Fruit fly (Drosophila melanogaster): ENCODE measurements around the gene CG14223.

The CG14223 gene

dm6 chrX:19663196-19663858 lies 444 bp downstream of the CG14223 start (continued):
- TF ChIP-seq CG15073 (GFP tag; optimal IDR thresholded peaks at IDR 0.05) (no peak), tio (GFP tag; optimal IDR thresholded peaks at IDR 0.05) (no peak), CG9817 (tag; optimal IDR thresholded peaks at IDR 0.05) (peak; percentile 4), otp (GFP tag; IDR thresholded peaks at IDR 0.05) (no peak), Xbp1 (GFP tag; optimal IDR thresholded peaks at IDR 0.05) (peak; percentile 38), nom (GFP tag; optimal IDR thresholded peaks at IDR 0.05) (no peak), CG30403 (GFP tag; optimal IDR thresholded peaks at IDR 0.05) (peak; percentile 72), Mad (GFP tag; optimal IDR thresholded peaks at IDR 0.05) (no peak), CG10565 (GFP tag; optimal IDR thresholded peaks at IDR 0.05) (no peak), CG8290 (GFP tag; optimal IDR thresholded peaks at IDR 0.05) (no peak), CG8290 (tag; optimal IDR thresholded peaks at IDR 0.05) (no peak), Bteb2 (GFP tag; optimal IDR thresholded peaks at IDR 0.05) (peak; percentile 31), en (GFP tag; optimal IDR thresholded peaks at IDR 0.05) (no peak), CG6854 (GFP tag; optimal IDR thresholded peaks at IDR 0.05) (peak; percentile 58), sisA (GFP tag; IDR thresholded peaks at IDR 0.05) (no peak), emc (GFP tag; optimal IDR thresholded peaks at IDR 0.05) (no peak), CG9609 (GFP tag; optimal IDR thresholded peaks at IDR 0.05) (no peak), CG2199 (GFP tag; IDR thresholded peaks at IDR 0.05) (no peak), stwl (tag; optimal IDR thresholded peaks at IDR 0.05) (no peak), trh (GFP tag; optimal IDR thresholded peaks at IDR 0.05) (no peak), CG14014 (GFP tag; IDR thresholded peaks at IDR 0.05) (no peak; the same call in 1 of the 2 replicates), ash1 (GFP tag; optimal IDR thresholded peaks at IDR 0.05) (no peak), Dbx (GFP tag; IDR thresholded peaks at IDR 0.05) (no peak), Hey (tag; optimal IDR thresholded peaks at IDR 0.05) (no peak), sqz (GFP tag; optimal IDR thresholded peaks at IDR 0.05) (no peak), sr (GFP tag; IDR thresholded peaks at IDR 0.05) (no peak), CG3407 (GFP tag; optimal IDR thresholded peaks at IDR 0.05) (no peak), CrebB (tag; optimal IDR thresholded peaks at IDR 0.05) (no peak), CG5180 (GFP tag; optimal IDR thresholded peaks at IDR 0.05) (peak; percentile 27), CG12219 (GFP tag; optimal IDR thresholded peaks at IDR 0.05) (no peak), D (optimal IDR thresholded peaks at IDR 0.05) (no peak), D (GFP tag; optimal IDR thresholded peaks at IDR 0.05) (peak; percentile 50), sima (GFP tag; optimal IDR thresholded peaks at IDR 0.05) (no peak), CG6254 (GFP tag; optimal IDR thresholded peaks at IDR 0.05) (peak; percentile 40), CG16813 (GFP tag; IDR thresholded peaks at IDR 0.05; ENCODE audit: partially characterized antibody) (no peak; the same call in 2 of the 3 replicates), CG1603 (tag; optimal IDR thresholded peaks at IDR 0.05) (no peak), tap (tag; optimal IDR thresholded peaks at IDR 0.05) (no peak), BEAF-32 (GFP tag; optimal IDR thresholded peaks at IDR 0.05) (no peak), CG2712 (tag; optimal IDR thresholded peaks at IDR 0.05) (peak; percentile 58), dmrt11E (tag; optimal IDR thresholded peaks at IDR 0.05) (peak; percentile 70), ci (GFP tag; IDR thresholded peaks at IDR 0.05) (no peak), CG2120 (GFP tag; optimal IDR thresholded peaks at IDR 0.05) (peak; percentile 62), sd (tag; optimal IDR thresholded peaks at IDR 0.05) (peak; percentile 95), CG17186 (GFP tag; optimal IDR thresholded peaks at IDR 0.05) (no peak), CG9876 (GFP tag; optimal IDR thresholded peaks at IDR 0.05) (no peak), Abd-B (GFP tag; optimal IDR thresholded peaks at IDR 0.05) (peak; percentile 41), Dref (GFP tag; IDR thresholded peaks at IDR 0.05) (no peak), Deaf1 (tag; optimal IDR thresholded peaks at IDR 0.05) (no peak), bowl (GFP tag; IDR thresholded peaks at IDR 0.05) (no peak), row (GFP tag; IDR thresholded peaks at IDR 0.05) (peak; percentile 71), sna (GFP tag; IDR thresholded peaks at IDR 0.05; ENCODE audit: partially characterized antibody) (no peak)

Data from whole organism, embryonic.